Worm (Caenorhabditis elegans) whole organism, late embryonic: ENCODE results near the gene K09C6.2.

Experiments
- K09A11.1 ChIP-seq: sonication (generic microtip); optimal IDR thresholded peaks from 2 replicates; lab custom pipeline; 2017; ENCODE audit warnings: antibody characterized with exemption, mild to moderate bottlenecking, missing genetic modification characterization, missing compliant biosample characterization; ENCODE audit not compliant: insufficient read depth
- ama-1 ChIP-seq: fragments of 150-350 bp; optimal IDR thresholded peaks from 2 replicates; lab custom pipeline; 2014
- ceh-22 ChIP-seq: sonication (generic microtip); optimal IDR thresholded peaks from 2 replicates; lab custom pipeline; 2017; ENCODE audit warnings: missing biosample characterization, missing genetic modification characterization
- dmd-4 ChIP-seq: sonication (generic microtip); optimal IDR thresholded peaks from 2 replicates; lab custom pipeline; 2016; ENCODE audit warnings: borderline replicate concordance, missing genetic modification characterization, missing compliant biosample characterization
- elt-2 ChIP-seq: sonication (generic microtip); optimal IDR thresholded peaks from 2 replicates; lab custom pipeline; 2016; ENCODE audit warnings: missing genetic modification reagents, missing genetic modification characterization, missing compliant biosample characterization
- hlh-15 ChIP-seq: sonication (generic microtip); optimal IDR thresholded peaks from 2 replicates; lab custom pipeline; 2016; ENCODE audit warnings: missing genetic modification characterization, missing compliant biosample characterization
- lin-11 ChIP-seq: fragments of 200-800 bp; sonication (Bioruptor generic); optimal IDR thresholded peaks from 2 replicates; lab custom pipeline; 2018; ENCODE audit warnings: mild to moderate bottlenecking, missing genetic modification characterization, missing compliant biosample characterization
- pha-4 ChIP-seq: fragments of 150-350 bp; optimal IDR thresholded peaks from 2 replicates; lab custom pipeline; 2018; ENCODE audit warnings: missing biosample characterization, missing genetic modification reagents, missing genetic modification characterization
- unc-3 ChIP-seq, 2 experiments: fragments of 200-800 bp in 1 of 2; sonication (Bioruptor generic) in 1 of 2; sonication (generic microtip) in 1 of 2; conservative IDR thresholded peaks in 1 of 2; optimal IDR thresholded peaks in 1 of 2; 2 replicates each; pipeline versions ENCODE4 v1.3.6 to Lab custom; 2016 to 2022; ENCODE audit warnings: missing compliant biosample characterization in 2 of 2, missing genetic modification characterization in 2 of 2, missing genetic modification reagents in 1 of 2

ce11 chrV:847521-847920, 9.1 kb upstream of the K09C6.2 start, which contains the start of gene srbc-13:
- TF ChIP-seq hlh-15 (tag; lab: Kevin White, UChicago), result no peak
- no peak for TF ChIP-seq ama-1
- TF ChIP-seq K09A11.1 (tag; lab: Kevin White, UChicago), result no peak
- no peak for TF ChIP-seq elt-2 (tag; lab: Kevin White, UChicago)
- no peak for TF ChIP-seq lin-11 (tag; lab: Kevin White, UChicago)
- TF ChIP-seq ceh-22 (tag; lab: Kevin White, UChicago), result no peak
- no peak for TF ChIP-seq dmd-4
- TF ChIP-seq pha-4 (tag; lab: Kevin White, UChicago), result no peak
- TF ChIP-seq unc-3 (GFP tag; conservative IDR thresholded peaks at IDR 0.05; lab: Robert Waterston, UW), result no peak
- TF ChIP-seq unc-3 (tag; optimal IDR thresholded peaks at IDR 0.05; lab: Kevin White, UChicago), result no peak
